Comparison of ENCODE assay signal across 4 fruit fly cellular contexts in the genomic region with DNA sequence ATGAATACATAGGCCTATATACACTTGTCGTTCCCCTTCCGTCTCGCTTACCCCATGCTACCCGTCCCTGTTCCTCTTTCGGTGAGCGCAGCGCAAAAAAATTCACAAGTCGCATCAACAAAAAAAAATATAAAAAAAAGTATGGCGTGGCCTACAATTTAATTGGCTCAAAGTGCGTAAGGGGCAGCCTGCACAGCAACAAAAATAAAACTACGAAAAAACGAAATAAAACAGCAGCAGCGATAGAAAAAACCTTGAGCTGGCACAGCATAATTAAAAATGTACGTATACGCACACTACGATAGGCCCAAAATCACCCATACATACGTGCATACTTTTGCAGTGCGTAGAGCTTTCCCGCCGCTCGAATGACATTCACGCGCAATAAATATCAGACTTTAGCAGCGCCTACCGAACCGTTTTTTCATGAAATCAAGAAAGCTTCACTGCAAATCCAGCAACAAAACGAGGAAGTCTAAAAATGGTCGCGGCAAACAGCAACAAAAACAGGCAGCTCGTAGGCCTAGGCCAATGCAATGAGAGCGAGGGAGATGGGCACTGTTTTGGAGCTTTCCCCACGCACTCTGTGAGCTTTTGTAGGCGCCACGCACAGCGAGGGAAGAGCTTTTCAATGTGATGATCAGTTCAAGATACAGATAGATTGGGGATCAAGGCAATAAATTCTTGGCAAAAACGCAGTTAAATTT.
TF ChIP-seq lines count a peak whose summit lies in the region.

No protein-coding gene starts in this region.

- TF ChIP-seq CTCF in whole organism, embryonic (GFP tag; optimal IDR thresholded peaks at IDR 0.05; lab: Kevin White, UChicago), result peak; percentile 50

TF ChIP-seq in whole organism, embryonic, 481 proteins besides CTCF, POLR2A, EP300 and RAD21 (continues in another document):
- TF ChIP-seq danr (GFP tag; IDR thresholded peaks at IDR 0.05; lab: Robert Waterston, UW), result no peak
- TF ChIP-seq lola (GFP tag; optimal IDR thresholded peaks at IDR 0.05; lab: Kevin White, UChicago), result no peak
- TF ChIP-seq Bteb2 (GFP tag; optimal IDR thresholded peaks at IDR 0.05; lab: Kevin White, UChicago), result no peak
- peak; percentile 5 for TF ChIP-seq CG18011 (GFP tag; optimal IDR thresholded peaks at IDR 0.05; lab: Kevin White, UChicago)
- no peak for TF ChIP-seq Hand (GFP tag; optimal IDR thresholded peaks at IDR 0.05; lab: Kevin White, UChicago)
- TF ChIP-seq Aef1 (GFP tag; IDR thresholded peaks at IDR 0.05; lab: Robert Waterston, UW), result peak; percentile 17; the same call in 1 of the 3 replicates
- TF ChIP-seq CG14014 (GFP tag; IDR thresholded peaks at IDR 0.05; lab: Robert Waterston, UW), result 0 out of 2 replicates have a peak, but pooled peaks have one; percentile 9
- TF ChIP-seq CG13287 (GFP tag; IDR thresholded peaks at IDR 0.05; lab: Robert Waterston, UW; ENCODE audit: partially characterized antibody), result peak; percentile 51
- no peak for TF ChIP-seq CG18619 (GFP tag; optimal IDR thresholded peaks at IDR 0.05; lab: Kevin White, UChicago)
- TF ChIP-seq Hmr (GFP tag; optimal IDR thresholded peaks at IDR 0.05; lab: Kevin White, UChicago), result peak; percentile 6
- TF ChIP-seq CG3995 (GFP tag; optimal IDR thresholded peaks at IDR 0.05; lab: Kevin White, UChicago), result no peak
- no peak for TF ChIP-seq CG12391 (tag; optimal IDR thresholded peaks at IDR 0.05; lab: Kevin White, UChicago)
- TF ChIP-seq sd (tag; optimal IDR thresholded peaks at IDR 0.05; lab: Kevin White, UChicago), result peak; percentile 84
- TF ChIP-seq cwo (GFP tag; optimal IDR thresholded peaks at IDR 0.05; lab: Kevin White, UChicago), result peak; percentile 72
- TF ChIP-seq CG10565 (GFP tag; optimal IDR thresholded peaks at IDR 0.05; lab: Kevin White, UChicago), result no peak
- no peak for TF ChIP-seq CG12155 (GFP tag; optimal IDR thresholded peaks at IDR 0.05; lab: Kevin White, UChicago)
- TF ChIP-seq CG4360 (GFP tag; IDR thresholded peaks at IDR 0.05; lab: Robert Waterston, UW), result peak; percentile 55
- peak; percentile 100 for TF ChIP-seq chinmo (GFP tag; IDR thresholded peaks at IDR 0.05; lab: Robert Waterston, UW; ENCODE audit: partially characterized antibody)
- TF ChIP-seq sr (GFP tag; IDR thresholded peaks at IDR 0.05; lab: Robert Waterston, UW), result peak; percentile 90

TF ChIP-seq in whole organism, prepupa, 60 proteins besides CTCF, POLR2A, EP300 and RAD21:
- TF ChIP-seq CG6163 (GFP tag; IDR thresholded peaks at IDR 0.05; lab: Robert Waterston, UW) (peak; percentile 20; the same call in 1 of the 3 replicates), net (GFP tag; optimal IDR thresholded peaks at IDR 0.05; lab: Kevin White, UChicago) (no peak), eg (GFP tag; IDR thresholded peaks at IDR 0.05; lab: Robert Waterston, UW) (peak; percentile 17; the same call in 1 of the 3 replicates), ss (GFP tag; optimal IDR thresholded peaks at IDR 0.05; lab: Kevin White, UChicago) (peak in 1 of 2 experiments; percentile 40), dsx (GFP tag; optimal IDR thresholded peaks at IDR 0.05; lab: Kevin White, UChicago; ENCODE audit: poor library complexity, severe bottlenecking) (peak; percentile 12), CG11294 (GFP tag; IDR thresholded peaks at IDR 0.05; lab: Robert Waterston, UW) (no peak)

TF ChIP-seq in whole organism, pupa, 21 proteins besides CTCF, POLR2A, EP300 and RAD21:
- TF ChIP-seq CG8159 (tag; optimal IDR thresholded peaks at IDR 0.05; lab: Kevin White, UChicago) (no peak), Pif1A (GFP tag; optimal IDR thresholded peaks at IDR 0.05; lab: Kevin White, UChicago) (no peak), CG13204 (GFP tag; optimal IDR thresholded peaks at IDR 0.05; lab: Kevin White, UChicago) (no peak), Ets98B (GFP tag; IDR thresholded peaks at IDR 0.05; lab: Robert Waterston, UW) (peak; percentile 35; the same call in 1 of the 2 replicates), CG15710 (tag; optimal IDR thresholded peaks at IDR 0.05; lab: Kevin White, UChicago) (no peak), rn (GFP tag; IDR thresholded peaks at IDR 0.05; lab: Robert Waterston, UW) (no peak), CG8301 (tag; optimal IDR thresholded peaks at IDR 0.05; lab: Kevin White, UChicago) (no peak), CG12605 (GFP tag; IDR thresholded peaks at IDR 0.05; lab: Robert Waterston, UW) (0 out of 2 replicates have a peak, but pooled peaks have one; percentile 9), CG34367 (tag; optimal IDR thresholded peaks at IDR 0.05; lab: Kevin White, UChicago) (no peak), CG4496 (GFP tag; IDR thresholded peaks at IDR 0.05; lab: Robert Waterston, UW) (peak; percentile 65; the same call in 2 of the 3 replicates), CG14655 (GFP tag; optimal IDR thresholded peaks at IDR 0.05; lab: Kevin White, UChicago) (no peak), CG32121 (GFP tag; IDR thresholded peaks at IDR 0.05; lab: Robert Waterston, UW) (peak; percentile 71; the same call in 1 of the 2 replicates), Pif1B (GFP tag; optimal IDR thresholded peaks at IDR 0.05; lab: Kevin White, UChicago) (no peak), EcR (GFP tag; optimal IDR thresholded peaks at IDR 0.05; lab: Kevin White, UChicago) (no peak)

TF ChIP-seq in whole organism, wandering third instar larva, 38 proteins besides CTCF, POLR2A, EP300 and RAD21:
- TF ChIP-seq Dif (GFP tag; optimal IDR thresholded peaks at IDR 0.05; lab: Kevin White, UChicago; ENCODE audit: partially characterized antibody) (peak; percentile 14), ey (GFP tag; optimal IDR thresholded peaks at IDR 0.05; lab: Kevin White, UChicago) (no peak)
